Worm (Caenorhabditis elegans): ENCODE data around the gene C24H12.6.

ce11 chrII:467265-467664 lies 48.6 kb upstream of the C24H12.6 start, which contains the start of gene nfyb-1:
- TF ChIP-seq dmd-4 (tag; optimal IDR thresholded peaks at IDR 0.05; ENCODE audit: borderline replicate concordance) = no peak
- TF ChIP-seq hlh-30 (tag; optimal IDR thresholded peaks at IDR 0.05; ENCODE audit: insufficient read depth) = no peak
- no peak for TF ChIP-seq nhr-11 (tag; optimal IDR thresholded peaks at IDR 0.05)
- no peak for TF ChIP-seq pha-2 (tag; optimal IDR thresholded peaks at IDR 0.05)
- no peak for TF ChIP-seq ets-4 (tag; optimal IDR thresholded peaks at IDR 0.05)
- no peak for TF ChIP-seq ama-1 (optimal IDR thresholded peaks at IDR 0.05)
- no peak for TF ChIP-seq sox-4 (tag; optimal IDR thresholded peaks at IDR 0.05)
- TF ChIP-seq ceh-45 (GFP tag; IDR thresholded peaks at IDR 0.05) = no peak
- TF ChIP-seq elt-2 (tag; optimal IDR thresholded peaks at IDR 0.05) = no peak
- TF ChIP-seq ceh-48 (tag; optimal IDR thresholded peaks at IDR 0.05) = no peak

Data from whole organism, late embryonic.